Worm (Caenorhabditis elegans) whole organism, L4 larva: ENCODE results near the gene lyst-1.

Experiments
- T20F7.1 ChIP-seq: fragments of 200-800 bp; sonication (Bioruptor generic); optimal IDR thresholded peaks from 2 replicates; lab custom pipeline; 2018; ENCODE audit warnings: mild to moderate bottlenecking, missing genetic modification characterization, missing compliant biosample characterization
- Y105C5A.15 ChIP-seq: fragments of 200-800 bp; sonication (Bioruptor generic); IDR thresholded peaks from 2 replicates; pipeline ENCODE4 v1.3.6; 2022; ENCODE audit warnings: missing genetic modification characterization, missing compliant biosample characterization
- aha-1 ChIP-seq: fragments of 150-350 bp; peaks from one replicate; lab custom pipeline; 2014; ENCODE audit warnings: missing biosample characterization, missing genetic modification characterization
- ceh-28 ChIP-seq: fragments of 150-350 bp; optimal IDR thresholded peaks from 2 replicates; lab custom pipeline; 2014; ENCODE audit warnings: missing biosample characterization, missing genetic modification reagents, missing genetic modification characterization
- ces-1 ChIP-seq: fragments of 150-350 bp; sonication (generic microtip); optimal IDR thresholded peaks from 4 replicates; lab custom pipeline; 2014; ENCODE audit warnings: missing biosample characterization, missing genetic modification reagents, missing genetic modification characterization
- dpl-1 ChIP-seq: fragments of 150-350 bp; optimal IDR thresholded peaks from 2 replicates; lab custom pipeline; 2014; ENCODE audit warnings: missing biosample characterization, missing genetic modification reagents, missing genetic modification characterization
- duxl-1 ChIP-seq: sonication (generic microtip); optimal IDR thresholded peaks from 2 replicates; lab custom pipeline; 2016; ENCODE audit warnings: mild to moderate bottlenecking, missing genetic modification characterization, moderate library complexity, missing compliant biosample characterization; ENCODE audit not compliant: poor library complexity
- egl-27 ChIP-seq: sonication (generic microtip); optimal IDR thresholded peaks from 3 replicates; lab custom pipeline; 2017; ENCODE audit warnings: missing biosample characterization, missing genetic modification reagents, missing genetic modification characterization
- fkh-10 ChIP-seq: fragments of 150-350 bp; optimal IDR thresholded peaks from 2 replicates; lab custom pipeline; 2014; ENCODE audit warnings: missing biosample characterization, missing genetic modification reagents, missing genetic modification characterization
- hlh-11 ChIP-seq: fragments of 200-800 bp; sonication (Bioruptor generic); optimal IDR thresholded peaks from 2 replicates; lab custom pipeline; 2018; ENCODE audit warnings: mild to moderate bottlenecking, missing genetic modification characterization, missing compliant biosample characterization
- hmg-1.1 ChIP-seq: fragments of 200-800 bp; sonication (Bioruptor generic); IDR thresholded peaks from 2 replicates; pipeline ENCODE4 v1.3.6; 2022; ENCODE audit warnings: missing genetic modification reagents, missing genetic modification characterization, missing compliant biosample characterization
- lin-13 ChIP-seq: fragments of 150-350 bp; optimal IDR thresholded peaks from 2 replicates; lab custom pipeline; 2014; ENCODE audit warnings: missing biosample characterization, missing genetic modification reagents, missing genetic modification characterization
- lin-15B ChIP-seq: fragments of 150-350 bp; sonication (generic microtip); optimal IDR thresholded peaks from 3 replicates; lab custom pipeline; 2014; ENCODE audit warnings: missing biosample characterization, missing genetic modification characterization
- lin-38 ChIP-seq: fragments of 200-800 bp; sonication (Bioruptor generic); IDR thresholded peaks from 2 replicates; pipeline ENCODE4 v1.3.6; 2022; ENCODE audit warnings: missing genetic modification reagents, missing genetic modification characterization, missing compliant biosample characterization
- madf-5 ChIP-seq, 2 experiments: fragments of 200-800 bp; sonication (Bioruptor generic); IDR thresholded peaks; 2 replicates each; pipeline ENCODE4 v1.3.6; 2022; ENCODE audit warnings: missing compliant biosample characterization in 2 of 2, missing genetic modification characterization in 2 of 2
- mdl-1 ChIP-seq, 2 experiments: fragments of 150-350 bp in 1 of 2; sonication (generic microtip) in 1 of 2; optimal IDR thresholded peaks; 2 replicates each; lab custom pipeline; 2014 to 2017; ENCODE audit warnings: missing biosample characterization in 2 of 2, missing genetic modification characterization in 2 of 2
- mdt-29 ChIP-seq: fragments of 200-800 bp; sonication (Bioruptor generic); IDR thresholded peaks from 2 replicates; pipeline ENCODE4 v1.3.6; 2022; ENCODE audit warnings: missing genetic modification reagents, missing genetic modification characterization, missing compliant biosample characterization
- nhr-10 ChIP-seq: fragments of 150-350 bp; optimal IDR thresholded peaks from 2 replicates; lab custom pipeline; 2014; ENCODE audit warnings: missing biosample characterization, missing genetic modification characterization
- nhr-25 ChIP-seq: sonication (generic microtip); optimal IDR thresholded peaks from 2 replicates; lab custom pipeline; 2017; ENCODE audit warnings: missing genetic modification characterization, mild to moderate bottlenecking, missing compliant biosample characterization, antibody characterized with exemption, moderate library complexity, borderline replicate concordance; ENCODE audit not compliant: insufficient read depth
- pha-4 ChIP-seq, 2 experiments: fragments of 150-350 bp in 1 of 2; fragments of 200-800 bp in 1 of 2; sonication (Bioruptor generic) in 1 of 2; IDR thresholded peaks in 1 of 2; optimal IDR thresholded peaks in 1 of 2; 2 replicates each; pipeline versions ENCODE4 v1.3.6 to Lab custom; 2014 to 2022; ENCODE audit warnings: missing genetic modification characterization in 2 of 2, missing genetic modification reagents in 2 of 2, missing biosample characterization in 1 of 2, missing compliant biosample characterization in 1 of 2
- php-3 ChIP-seq: fragments of 200-800 bp; sonication (Bioruptor generic); IDR thresholded peaks from 2 replicates; pipeline ENCODE4 v1.3.6; 2022; ENCODE audit warnings: missing genetic modification reagents, missing genetic modification characterization, missing compliant biosample characterization
- rbr-2 ChIP-seq: sonication (generic microtip); optimal IDR thresholded peaks from 2 replicates; lab custom pipeline; 2016; ENCODE audit warnings: missing genotype, missing genetic modification characterization, missing compliant biosample characterization
- set-16 ChIP-seq: fragments of 200-800 bp; sonication (Bioruptor generic); IDR thresholded peaks from 2 replicates; pipeline ENCODE4 v1.3.6; 2022; ENCODE audit warnings: missing genetic modification reagents, missing genetic modification characterization, missing compliant biosample characterization
- snpc-1.2 ChIP-seq: fragments of 200-800 bp; sonication (Bioruptor generic); IDR thresholded peaks from 2 replicates; pipeline ENCODE4 v1.3.6; 2022; ENCODE audit warnings: missing genetic modification reagents, missing genetic modification characterization, missing compliant biosample characterization
- snpc-4 ChIP-seq: fragments of 150-350 bp; optimal IDR thresholded peaks from 2 replicates; lab custom pipeline; 2014; ENCODE audit warnings: missing biosample characterization, missing genetic modification characterization
- tra-1 ChIP-seq: fragments of 200-800 bp; sonication (Bioruptor generic); IDR thresholded peaks from 2 replicates; pipeline ENCODE4 v1.3.6; 2022; ENCODE audit warnings: missing genetic modification reagents, missing genetic modification characterization, missing compliant biosample characterization
- unc-130 ChIP-seq: sonication (generic microtip); optimal IDR thresholded peaks from 2 replicates; lab custom pipeline; 2016; ENCODE audit warnings: missing genetic modification reagents, missing genetic modification characterization, missing compliant biosample characterization
- unc-62 ChIP-seq, 3 experiments: fragments of 150-350 bp in 1 of 3; sonication (generic microtip); optimal IDR thresholded peaks in 2 of 3; peaks in 1 of 3; 1 replicate in 1 of 3; 2 replicates in 2 of 3; lab custom pipeline; 2014 to 2017; ENCODE audit warnings: missing biosample characterization in 3 of 3, missing genetic modification characterization in 3 of 3, missing genetic modification reagents in 3 of 3, missing genotype in 1 of 3
- zfp-3 ChIP-seq: fragments of 200-800 bp; sonication (Bioruptor generic); conservative IDR thresholded peaks from 2 replicates; pipeline ENCODE4 v1.3.6; 2022; ENCODE audit warnings: missing genetic modification reagents, missing genetic modification characterization, missing compliant biosample characterization
- ztf-11 ChIP-seq: fragments of 150-350 bp; optimal IDR thresholded peaks from 2 replicates; lab custom pipeline; 2014; ENCODE audit warnings: missing biosample characterization, missing genetic modification characterization

The lyst-1 gene

DNA sequence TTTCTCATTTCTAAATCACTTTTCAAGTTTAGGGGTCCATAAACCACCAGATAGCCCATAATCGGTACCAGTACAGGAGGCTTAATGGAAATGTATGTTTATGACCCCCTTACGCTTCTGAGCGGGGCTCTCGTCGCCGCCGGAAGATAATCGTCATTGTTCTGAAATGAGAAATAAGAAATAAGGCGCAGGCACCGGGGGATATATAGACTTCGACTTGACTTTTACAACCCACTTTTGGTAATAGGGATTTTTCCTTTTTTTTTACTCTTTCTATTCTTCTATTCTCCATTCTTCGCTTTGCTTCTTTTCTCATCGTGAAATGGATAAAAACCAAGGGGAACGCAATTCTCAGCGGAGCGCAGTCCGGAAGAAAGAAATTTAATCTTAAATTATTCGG is 45.8 kb downstream of the lyst-1 start:
- TF ChIP-seq unc-130 (GFP tag; lab: Kevin White, UChicago) = no peak
- peak in 1 of 2 experiments; percentile 94 for TF ChIP-seq unc-62 (GFP tag; optimal IDR thresholded peaks at IDR 0.05 in 1 of 2; lab: Kevin White, UChicago)
- no peak for TF ChIP-seq unc-62 (tag; optimal IDR thresholded peaks at IDR 0.05; lab: Kevin White, UChicago)

- TF ChIP-seq unc-62 (GFP tag; optimal IDR thresholded peaks at IDR 0.05 in 1 of 2; lab: Kevin White, UChicago) = peak in 1 of 2 experiments; percentile 93
- no peak for TF ChIP-seq unc-62 (tag; optimal IDR thresholded peaks at IDR 0.05; lab: Kevin White, UChicago)
- no peak for TF ChIP-seq nhr-10
Observed at ce11 chrX:12093992-12094391, 47.0 kb downstream of the lyst-1 start.

ce11 chrX:12093043-12093442 is 47.9 kb downstream of the lyst-1 start, which contains the start of gene W03G11.4:
Gene W03G11.4, minus strand, starts transcription at chrX:12093143.
- TF ChIP-seq ceh-28 (tag; lab: Kevin White, UChicago) (no peak), dpl-1 (no peak), egl-27 (tag; lab: Kevin White, UChicago) (no peak), Y105C5A.15 (GFP tag; lab: Robert Waterston, UW) (no peak), lin-15B (tag; lab: Kevin White, UChicago) (no peak), snpc-1.2 (GFP tag; lab: Robert Waterston, UW) (no peak), unc-62 (GFP tag; optimal IDR thresholded peaks at IDR 0.05 in 1 of 2; lab: Kevin White, UChicago) (peak in 1 of 2 experiments; percentile 83), unc-62 (tag; optimal IDR thresholded peaks at IDR 0.05; lab: Kevin White, UChicago) (no peak)

- TF ChIP-seq aha-1 (tag; lab: Kevin White, UChicago) = peak; percentile 81
- no peak for TF ChIP-seq mdt-29
- no peak for TF ChIP-seq nhr-10
Observed at ce11 chrX:12092621-12093020, 48.3 kb downstream of the lyst-1 start.

- TF ChIP-seq duxl-1 (tag; lab: Kevin White, UChicago) (no peak), set-16 (GFP tag; lab: Robert Waterston, UW) (0 out of 2 replicates have a peak, but pooled peaks have one; percentile 5), aha-1 (tag; lab: Kevin White, UChicago) (peak; percentile 43)
- TF ChIP-seq, all 104 proteins: peak for 2
Observed at ce11 chrX:12086297-12086696, 54.7 kb downstream of the lyst-1 start.

ce11 chrX:12082813-12083212 is 58.1 kb downstream of the lyst-1 start:
- TF ChIP-seq lin-38 (GFP tag; lab: Robert Waterston, UW) = no peak
- TF ChIP-seq T20F7.1 (GFP tag; lab: Kevin White, UChicago) = no peak
- TF ChIP-seq ces-1 (GFP tag; lab: Kevin White, UChicago) = peak; percentile 76
- no peak for TF ChIP-seq php-3 (GFP tag; lab: Robert Waterston, UW)
- peak; percentile 85 for TF ChIP-seq fkh-10 (GFP tag; lab: Kevin White, UChicago)
- TF ChIP-seq rbr-2 = peak; percentile 13

- TF ChIP-seq set-16 (GFP tag; lab: Robert Waterston, UW) (no peak), hlh-11 (tag; lab: Kevin White, UChicago) (no peak), dpl-1 (no peak), madf-5 (GFP tag; IDR thresholded peaks at IDR 0.05; lab: Robert Waterston, UW) (no peak), T20F7.1 (GFP tag; lab: Kevin White, UChicago) (no peak), lin-13 (GFP tag; lab: Kevin White, UChicago) (no peak), snpc-4 (tag; lab: Kevin White, UChicago) (no peak), ztf-11 (tag; lab: Kevin White, UChicago) (no peak)
Observed at ce11 chrX:12081250-12081649, 59.7 kb downstream of the lyst-1 start.

- TF ChIP-seq nhr-25 (tag; lab: Kevin White, UChicago) = peak; percentile 83
- TF ChIP-seq pha-4 (GFP tag; IDR thresholded peaks at IDR 0.05; lab: Robert Waterston, UW) = no peak; the same call in 1 of the 2 replicates
- no peak for TF ChIP-seq pha-4 (tag; optimal IDR thresholded peaks at IDR 0.05; lab: Kevin White, UChicago)
- TF ChIP-seq hmg-1.1 = 0 out of 2 replicates have a peak, but pooled peaks have one; percentile 40
- TF ChIP-seq fkh-10 (GFP tag; lab: Kevin White, UChicago) = no peak
- TF ChIP-seq set-16 (GFP tag; lab: Robert Waterston, UW) = no peak
- TF ChIP-seq tra-1 (GFP tag; lab: Robert Waterston, UW) = no peak
- peak in 1 of 2 experiments; percentile 98 for TF ChIP-seq unc-62 (GFP tag; optimal IDR thresholded peaks at IDR 0.05 in 1 of 2; lab: Kevin White, UChicago)
- TF ChIP-seq unc-62 (tag; optimal IDR thresholded peaks at IDR 0.05; lab: Kevin White, UChicago) = no peak
- TF ChIP-seq aha-1 (tag; lab: Kevin White, UChicago) = peak; percentile 85
- peak in 1 of 2 experiments; percentile 2 for TF ChIP-seq mdl-1 (tag; optimal IDR thresholded peaks at IDR 0.05; lab: Kevin White, UChicago)
- TF ChIP-seq nhr-10 = no peak
- no peak for TF ChIP-seq rbr-2
- TF ChIP-seq zfp-3 = no peak
- TF ChIP-seq ztf-11 (tag; lab: Kevin White, UChicago) = no peak
Observed at ce11 chrX:12080581-12081162, 60.3 kb downstream of the lyst-1 start.
